Fruit fly (Drosophila melanogaster): ENCODE data around the gene red.

DNA sequence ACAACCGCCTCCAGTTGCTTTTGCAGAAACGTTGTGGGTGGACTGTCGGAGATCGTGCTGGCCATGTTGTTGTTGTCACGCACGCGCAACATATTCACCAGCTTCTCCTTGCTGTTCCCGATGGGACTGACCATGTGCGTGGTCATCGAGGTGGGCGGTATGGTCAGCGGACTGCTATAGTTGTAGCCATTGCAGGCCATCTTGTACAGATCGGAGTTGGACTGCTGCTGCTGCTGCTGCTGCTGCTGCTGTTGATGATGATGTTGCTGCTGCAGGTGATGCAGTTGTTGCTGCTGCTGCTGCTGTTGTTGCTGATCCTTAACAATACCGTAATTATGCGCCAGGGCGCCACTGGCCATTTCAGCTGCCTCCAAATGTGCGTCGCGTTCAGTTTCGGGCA, 55.9 kb downstream of the red start:
- TF ChIP-seq CG8478 (optimal IDR thresholded peaks at IDR 0.05) (no peak), psq (optimal IDR thresholded peaks at IDR 0.05) (no peak), usp (GFP tag; optimal IDR thresholded peaks at IDR 0.05) (no peak), EcR (GFP tag; optimal IDR thresholded peaks at IDR 0.05) (no peak), pan (optimal IDR thresholded peaks at IDR 0.05) (no peak), Dll (optimal IDR thresholded peaks at IDR 0.05) (no peak)
